Worm (Caenorhabditis elegans): ENCODE measurements around the gene cnk-1.

DNA sequence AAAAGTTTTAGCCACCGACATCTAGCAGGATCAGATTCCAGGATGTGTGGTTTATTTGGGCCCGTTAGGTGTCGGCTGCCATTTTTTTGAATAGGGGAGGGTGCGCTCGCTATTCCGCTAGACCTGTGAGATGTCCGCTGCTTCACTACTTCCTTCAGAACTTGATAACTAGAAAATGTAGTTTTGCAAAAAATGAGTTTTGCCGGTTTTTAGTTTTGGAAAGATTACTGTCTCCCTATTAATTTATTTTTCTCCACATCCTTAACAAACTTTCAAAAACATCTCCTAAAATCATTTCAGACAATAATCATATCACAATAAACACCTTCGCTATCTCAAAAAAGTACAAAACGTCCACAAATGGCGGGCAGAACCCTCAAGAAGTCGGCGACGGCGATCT is 23.8 kb downstream of the cnk-1 start, which contains the start of gene vglu-2:
- TF ChIP-seq ref-1 (GFP tag; conservative IDR thresholded peaks at IDR 0.05), result no peak
- TF ChIP-seq ztf-29 (GFP tag; IDR thresholded peaks at IDR 0.05), result no peak
- TF ChIP-seq T22C8.4 (GFP tag; IDR thresholded peaks at IDR 0.05), result no peak
- TF ChIP-seq cog-1 (tag; optimal IDR thresholded peaks at IDR 0.05), result no peak
- no peak for TF ChIP-seq med-1 (GFP tag; optimal IDR thresholded peaks at IDR 0.05; ENCODE audit: insufficient read depth)
- no peak for TF ChIP-seq flt-1 (GFP tag; IDR thresholded peaks at IDR 0.05)
- no peak for TF ChIP-seq tab-1 (GFP tag; IDR thresholded peaks at IDR 0.05)
- no peak for TF ChIP-seq klf-2 (GFP tag; conservative IDR thresholded peaks at IDR 0.05)

Data from whole organism, midembryonic.